Worm (Caenorhabditis elegans) whole organism, L1 larva: Measurements from ENCODE around the gene C55A6.10.

Experiments
- C04F5.9 ChIP-seq: sonication (generic microtip); optimal IDR thresholded peaks from 2 replicates; lab custom pipeline; 2016; ENCODE audit warnings: missing genetic modification characterization, missing compliant biosample characterization
- F16B12.6 ChIP-seq: fragments of 150-350 bp; optimal IDR thresholded peaks from 2 replicates; lab custom pipeline; 2014; ENCODE audit warnings: missing biosample characterization, missing genetic modification characterization
- alr-1 ChIP-seq: fragments of 200-800 bp; sonication (Bioruptor generic); optimal IDR thresholded peaks from 2 replicates; lab custom pipeline; 2018; ENCODE audit warnings: borderline replicate concordance, mild to moderate bottlenecking, missing genetic modification characterization, missing compliant biosample characterization
- blmp-1 ChIP-seq: fragments of 150-350 bp; optimal IDR thresholded peaks from 2 replicates; lab custom pipeline; 2014; ENCODE audit warnings: missing biosample characterization, missing genetic modification characterization
- ceh-63 ChIP-seq: fragments of 200-800 bp; sonication (Bioruptor generic); optimal IDR thresholded peaks from 2 replicates; lab custom pipeline; 2018; ENCODE audit warnings: mild to moderate bottlenecking, missing genetic modification characterization, missing compliant biosample characterization
- ceh-88 ChIP-seq: fragments of 200-800 bp; sonication (Bioruptor generic); IDR thresholded peaks from 2 replicates; pipeline ENCODE4 v1.3.6; 2022; ENCODE audit warnings: missing genetic modification characterization, missing compliant biosample characterization
- dsc-1 ChIP-seq: sonication (generic microtip); optimal IDR thresholded peaks from 2 replicates; lab custom pipeline; 2016; ENCODE audit warnings: mild to moderate bottlenecking, missing genetic modification characterization, missing compliant biosample characterization
- efl-1 ChIP-seq, 4 experiments: fragments of 150-350 bp; optimal IDR thresholded peaks in 3 of 4; peaks in 1 of 4; 1 replicate in 1 of 4; 2 replicates in 3 of 4; lab custom pipeline; 2014; ENCODE audit warnings: missing biosample characterization in 2 of 4, missing genetic modification characterization in 2 of 4, missing genetic modification reagents in 2 of 4
- elt-2 ChIP-seq: sonication (generic microtip); optimal IDR thresholded peaks from 2 replicates; lab custom pipeline; 2016; ENCODE audit warnings: missing genetic modification characterization, mild to moderate bottlenecking, inconsistent platforms, missing compliant biosample characterization, missing genetic modification reagents
- fkh-10 ChIP-seq: sonication (generic microtip); optimal IDR thresholded peaks from 2 replicates; lab custom pipeline; 2017; ENCODE audit warnings: missing biosample characterization, missing genetic modification reagents, missing genetic modification characterization
- hlh-4 ChIP-seq: sonication (generic microtip); optimal IDR thresholded peaks from 2 replicates; lab custom pipeline; 2016; ENCODE audit warnings: mild to moderate bottlenecking, missing genetic modification characterization, missing compliant biosample characterization
- jun-1 ChIP-seq: fragments of 150-350 bp; optimal IDR thresholded peaks from 2 replicates; lab custom pipeline; 2014; ENCODE audit warnings: missing biosample characterization, missing genetic modification reagents, missing genetic modification characterization
- lin-13 ChIP-seq: fragments of 150-350 bp; optimal IDR thresholded peaks from 2 replicates; lab custom pipeline; 2014; ENCODE audit warnings: missing biosample characterization, missing genetic modification reagents, missing genetic modification characterization
- lin-14 ChIP-seq: fragments of 200-800 bp; sonication (Bioruptor generic); optimal IDR thresholded peaks from 2 replicates; lab custom pipeline; 2018; ENCODE audit warnings: mild to moderate bottlenecking, missing genetic modification characterization, moderate library complexity, missing compliant biosample characterization
- lin-15B ChIP-seq: fragments of 150-350 bp; sonication (generic microtip); optimal IDR thresholded peaks from 3 replicates; lab custom pipeline; 2014; ENCODE audit warnings: missing biosample characterization, missing genetic modification characterization
- lin-35 ChIP-seq, 2 experiments: fragments of 150-350 bp; optimal IDR thresholded peaks; 2 replicates each; lab custom pipeline; 2014; ENCODE audit warnings: missing biosample characterization in 2 of 2, missing genetic modification characterization in 2 of 2, missing genetic modification reagents in 2 of 2
- lsy-2 ChIP-seq, 2 experiments: fragments of 150-350 bp; optimal IDR thresholded peaks; 2 replicates each; lab custom pipeline; 2014; ENCODE audit warnings: missing biosample characterization in 2 of 2, missing genetic modification characterization in 2 of 2
- mdl-1 ChIP-seq, 2 experiments: fragments of 150-350 bp; optimal IDR thresholded peaks; 2 replicates each; lab custom pipeline; 2014 to 2017; ENCODE audit warnings: missing biosample characterization in 2 of 2, missing genetic modification characterization in 2 of 2, inconsistent platforms in 1 of 2
- mep-1 ChIP-seq: fragments of 150-350 bp; optimal IDR thresholded peaks from 2 replicates; lab custom pipeline; 2014; ENCODE audit warnings: missing biosample characterization, missing genetic modification characterization
- nhr-19 ChIP-seq: fragments of 200-800 bp; sonication (Bioruptor generic); conservative IDR thresholded peaks from 2 replicates; pipeline ENCODE4 v1.3.6; 2022; ENCODE audit warnings: missing genetic modification characterization, missing compliant biosample characterization
- nhr-20 ChIP-seq: sonication (generic microtip); optimal IDR thresholded peaks from 2 replicates; lab custom pipeline; 2016; ENCODE audit warnings: mild to moderate bottlenecking, missing genetic modification characterization, missing compliant biosample characterization
- nhr-237 ChIP-seq: fragments of 150-350 bp; optimal IDR thresholded peaks from 2 replicates; lab custom pipeline; 2014; ENCODE audit warnings: missing biosample characterization, missing genetic modification characterization
- nhr-47 ChIP-seq: sonication (generic microtip); optimal IDR thresholded peaks from 2 replicates; lab custom pipeline; 2016; ENCODE audit warnings: mild to moderate bottlenecking, missing genetic modification characterization, moderate library complexity, missing compliant biosample characterization
- nhr-71 ChIP-seq: sonication (generic microtip); optimal IDR thresholded peaks from 2 replicates; lab custom pipeline; 2016; ENCODE audit warnings: mild to moderate bottlenecking, missing genetic modification characterization, moderate library complexity, missing compliant biosample characterization
- nhr-85 ChIP-seq: sonication (generic microtip); peaks from one replicate; lab custom pipeline; 2016; ENCODE audit warnings: missing genetic modification characterization, inconsistent platforms, missing compliant biosample characterization
- rnt-1 ChIP-seq: sonication (generic microtip); optimal IDR thresholded peaks from 2 replicates; lab custom pipeline; 2016; ENCODE audit warnings: mild to moderate bottlenecking, missing genetic modification characterization, moderate library complexity, missing compliant biosample characterization
- snu-23 ChIP-seq: sonication (generic microtip); optimal IDR thresholded peaks from 2 replicates; lab custom pipeline; 2016; ENCODE audit warnings: missing genetic modification characterization, missing compliant biosample characterization
- sptf-1 ChIP-seq: fragments of 150-350 bp; optimal IDR thresholded peaks from 2 replicates; lab custom pipeline; 2014; ENCODE audit warnings: missing biosample characterization, missing genetic modification characterization
- tlp-1 ChIP-seq: fragments of 150-350 bp; optimal IDR thresholded peaks from 2 replicates; lab custom pipeline; 2014; ENCODE audit warnings: missing biosample characterization, missing genetic modification characterization
- unc-30 ChIP-seq: sonication (generic microtip); optimal IDR thresholded peaks from 2 replicates; lab custom pipeline; 2017; ENCODE audit warnings: missing biosample characterization, missing genetic modification characterization
- unc-62 ChIP-seq: fragments of 150-350 bp; optimal IDR thresholded peaks from 2 replicates; lab custom pipeline; 2014; ENCODE audit warnings: missing biosample characterization, missing genetic modification reagents, missing genetic modification characterization
- unc-86 ChIP-seq: sonication (generic microtip); optimal IDR thresholded peaks from 2 replicates; lab custom pipeline; 2016; ENCODE audit warnings: missing genetic modification characterization, missing compliant biosample characterization
- vab-15 ChIP-seq: sonication (generic microtip); optimal IDR thresholded peaks from 2 replicates; lab custom pipeline; 2017; ENCODE audit warnings: missing genotype, mild to moderate bottlenecking, missing genetic modification characterization, missing compliant biosample characterization
- zip-4 ChIP-seq: fragments of 200-800 bp; sonication (Bioruptor generic); optimal IDR thresholded peaks from 2 replicates; lab custom pipeline; 2018; ENCODE audit warnings: mild to moderate bottlenecking, missing genetic modification characterization, moderate library complexity, missing compliant biosample characterization

The C55A6.10 gene

ce11 chrV:11535504-11536062 is 30.4 kb downstream of the C55A6.10 start:
- no peak for TF ChIP-seq ceh-63 (GFP tag; lab: Kevin White, UChicago)
- no peak for TF ChIP-seq zip-4 (GFP tag; lab: Kevin White, UChicago)
- TF ChIP-seq lsy-2 (tag; optimal IDR thresholded peaks at IDR 0.05; lab: Kevin White, UChicago) = peak in 1 of 2 experiments; percentile 37
- no peak for TF ChIP-seq unc-86 (tag; lab: Kevin White, UChicago)
- peak in 1 of 2 experiments; percentile 38 for TF ChIP-seq lin-35 (GFP tag; optimal IDR thresholded peaks at IDR 0.05; lab: Kevin White, UChicago)
- TF ChIP-seq nhr-47 = peak; percentile 0
- no peak for TF ChIP-seq hlh-4 (tag; lab: Kevin White, UChicago)
- TF ChIP-seq elt-2 (tag; lab: Kevin White, UChicago) = peak; percentile 66
- no peak for TF ChIP-seq lin-13 (GFP tag; lab: Kevin White, UChicago)
- TF ChIP-seq unc-30 = no peak
- peak; percentile 10 for TF ChIP-seq mep-1
- TF ChIP-seq nhr-85 = peak; percentile 34
- no peak for TF ChIP-seq dsc-1 (tag; lab: Kevin White, UChicago)
- peak; percentile 61 for TF ChIP-seq lin-14 (GFP tag; lab: Kevin White, UChicago)
- peak; percentile 67 for TF ChIP-seq rnt-1
- no peak for TF ChIP-seq efl-1 (optimal IDR thresholded peaks at IDR 0.05; lab: Kevin White, UChicago)
- peak in 1 of 2 experiments; percentile 90 for TF ChIP-seq efl-1 (GFP tag; optimal IDR thresholded peaks at IDR 0.05 in 1 of 2; lab: Kevin White, UChicago)
- no peak for TF ChIP-seq ceh-88
- no peak for TF ChIP-seq C04F5.9 (tag; lab: Kevin White, UChicago)
- no peak for TF ChIP-seq fkh-10 (GFP tag; lab: Kevin White, UChicago)
- peak; percentile 51 for TF ChIP-seq blmp-1 (tag; lab: Kevin White, UChicago)
- no peak for TF ChIP-seq sptf-1 (tag; lab: Kevin White, UChicago)
- peak; percentile 55 for TF ChIP-seq nhr-71 (tag; lab: Kevin White, UChicago)
- peak; percentile 11 for TF ChIP-seq snu-23 (GFP tag; lab: Kevin White, UChicago)
- TF ChIP-seq unc-62 (GFP tag; lab: Kevin White, UChicago) = no peak
- no peak for TF ChIP-seq tlp-1 (tag; lab: Kevin White, UChicago)
- TF ChIP-seq F16B12.6 (tag; lab: Kevin White, UChicago) = no peak
- peak; percentile 1 for TF ChIP-seq nhr-20 (tag; lab: Kevin White, UChicago)
- peak; percentile 17; the same call in 1 of the 2 replicates for TF ChIP-seq nhr-19 (GFP tag; lab: Robert Waterston, UW)

ce11 chrV:11536667-11537066 is 31.5 kb downstream of the C55A6.10 start:
- TF ChIP-seq fkh-10 (GFP tag; lab: Kevin White, UChicago) (no peak), nhr-237 (tag; lab: Kevin White, UChicago) (no peak), unc-62 (GFP tag; lab: Kevin White, UChicago) (no peak), efl-1 (optimal IDR thresholded peaks at IDR 0.05; lab: Kevin White, UChicago) (no peak), efl-1 (GFP tag; optimal IDR thresholded peaks at IDR 0.05 in 1 of 2; lab: Kevin White, UChicago) (peak in 1 of 2 experiments; percentile 83), nhr-85 (peak; percentile 46), mdl-1 (tag; optimal IDR thresholded peaks at IDR 0.05; lab: Kevin White, UChicago) (no peak), lin-14 (GFP tag; lab: Kevin White, UChicago) (peak; percentile 62), alr-1 (tag; lab: Kevin White, UChicago) (no peak)
- TF ChIP-seq, all 84 proteins: peak for 3

- no peak for TF ChIP-seq lin-14 (GFP tag; lab: Kevin White, UChicago)
- TF ChIP-seq efl-1 (optimal IDR thresholded peaks at IDR 0.05; lab: Kevin White, UChicago) = no peak
- TF ChIP-seq efl-1 (GFP tag; optimal IDR thresholded peaks at IDR 0.05 in 1 of 2; lab: Kevin White, UChicago) = peak in 1 of 2 experiments; percentile 21
Observed at ce11 chrV:11539502-11539901, 34.4 kb downstream of the C55A6.10 start.

- TF ChIP-seq vab-15 (tag; lab: Kevin White, UChicago) (peak; percentile 4), efl-1 (optimal IDR thresholded peaks at IDR 0.05; lab: Kevin White, UChicago) (peak in 1 of 2 experiments; percentile 3), efl-1 (GFP tag; optimal IDR thresholded peaks at IDR 0.05 in 1 of 2; lab: Kevin White, UChicago) (no peak), snu-23 (GFP tag; lab: Kevin White, UChicago) (no peak), lin-15B (tag; lab: Kevin White, UChicago) (no peak), jun-1 (tag; lab: Kevin White, UChicago) (peak; percentile 7)
- TF ChIP-seq, all 84 proteins: peak for 3
Observed at ce11 chrV:11541284-11541683, 36.1 kb downstream of the C55A6.10 start.
